Worm (Caenorhabditis elegans) whole organism, L4 larva: ENCODE results near the gene clc-9.
A peak's percentile ranks its signal among the peaks of the same experiment; 100 is the strongest.

Experiments
- F10B5.3 ChIP-seq: sonication (generic microtip); optimal IDR thresholded peaks from 2 replicates; lab custom pipeline; 2016; ENCODE audit warnings: mild to moderate bottlenecking, missing genetic modification characterization, missing compliant biosample characterization
- F49E8.2 ChIP-seq: sonication (generic microtip); optimal IDR thresholded peaks from 2 replicates; lab custom pipeline; 2016; ENCODE audit warnings: missing compliant biosample characterization, mild to moderate bottlenecking, missing genetic modification characterization, borderline replicate concordance
- T20F7.1 ChIP-seq: fragments of 200-800 bp; sonication (Bioruptor generic); optimal IDR thresholded peaks from 2 replicates; lab custom pipeline; 2018; ENCODE audit warnings: mild to moderate bottlenecking, missing genetic modification characterization, missing compliant biosample characterization
- T26A8.4 ChIP-seq: fragments of 200-800 bp; sonication (Bioruptor generic); IDR thresholded peaks from 2 replicates; pipeline ENCODE4 v1.3.6; 2022; ENCODE audit warnings: missing genetic modification characterization, missing compliant biosample characterization
- Y5F2A.4 ChIP-seq: fragments of 200-800 bp; sonication (Bioruptor generic); optimal IDR thresholded peaks from 2 replicates; lab custom pipeline; 2018; ENCODE audit warnings: mild to moderate bottlenecking, missing genetic modification characterization, missing compliant biosample characterization
- ZK337.2 ChIP-seq: fragments of 200-800 bp; sonication (Bioruptor generic); IDR thresholded peaks from 2 replicates; pipeline ENCODE4 v1.3.6; 2022; ENCODE audit warnings: missing genetic modification reagents, missing genetic modification characterization, missing compliant biosample characterization
- ZK546.5 ChIP-seq, 2 experiments: sonication (generic microtip); optimal IDR thresholded peaks; 2 replicates each; lab custom pipeline; 2017; ENCODE audit warnings: missing biosample characterization in 2 of 2, missing genetic modification characterization in 2 of 2
- aha-1 ChIP-seq: fragments of 150-350 bp; peaks from one replicate; lab custom pipeline; 2014; ENCODE audit warnings: missing biosample characterization, missing genetic modification characterization
- aly-2 ChIP-seq: sonication (generic microtip); optimal IDR thresholded peaks from 2 replicates; lab custom pipeline; 2018; ENCODE audit warnings: missing biosample characterization, missing genetic modification characterization
- arid-1 ChIP-seq: fragments of 200-800 bp; sonication (Bioruptor generic); conservative IDR thresholded peaks from 2 replicates; pipeline ENCODE4 v1.3.6; 2022; ENCODE audit warnings: missing genetic modification reagents, missing genetic modification characterization, missing compliant biosample characterization
- ceh-32 ChIP-seq: sonication (generic microtip); optimal IDR thresholded peaks from 2 replicates; lab custom pipeline; 2016; ENCODE audit warnings: mild to moderate bottlenecking, missing genetic modification characterization, missing compliant biosample characterization; ENCODE audit not compliant: poor library complexity
- ceh-62 ChIP-seq: sonication (generic microtip); optimal IDR thresholded peaks from 2 replicates; lab custom pipeline; 2017; ENCODE audit warnings: missing biosample characterization, missing genetic modification characterization
- ceh-82 ChIP-seq: sonication (generic microtip); optimal IDR thresholded peaks from 2 replicates; lab custom pipeline; 2017; ENCODE audit warnings: missing biosample characterization, missing genetic modification characterization
- cey-2 ChIP-seq: sonication (generic microtip); optimal IDR thresholded peaks from 3 replicates; lab custom pipeline; 2017; ENCODE audit warnings: missing genetic modification characterization, mild to moderate bottlenecking, missing compliant biosample characterization, antibody characterized with exemption, borderline replicate concordance; ENCODE audit not compliant: insufficient read depth
- daf-12 ChIP-seq: fragments of 150-350 bp; optimal IDR thresholded peaks from 2 replicates; lab custom pipeline; 2014; ENCODE audit warnings: missing biosample characterization, missing genetic modification reagents, missing genetic modification characterization
- dmd-9 ChIP-seq: fragments of 200-800 bp; sonication (Bioruptor generic); IDR thresholded peaks from 2 replicates; pipeline ENCODE4 v1.3.6; 2022; ENCODE audit warnings: missing genetic modification reagents, missing genetic modification characterization, missing compliant biosample characterization
- dpl-1 ChIP-seq: fragments of 150-350 bp; optimal IDR thresholded peaks from 2 replicates; lab custom pipeline; 2014; ENCODE audit warnings: missing biosample characterization, missing genetic modification reagents, missing genetic modification characterization
- duxl-1 ChIP-seq: sonication (generic microtip); optimal IDR thresholded peaks from 2 replicates; lab custom pipeline; 2016; ENCODE audit warnings: mild to moderate bottlenecking, missing genetic modification characterization, moderate library complexity, missing compliant biosample characterization; ENCODE audit not compliant: poor library complexity
- egl-27 ChIP-seq: sonication (generic microtip); optimal IDR thresholded peaks from 3 replicates; lab custom pipeline; 2017; ENCODE audit warnings: missing biosample characterization, missing genetic modification reagents, missing genetic modification characterization
- egl-43 ChIP-seq: fragments of 200-800 bp; sonication (Bioruptor generic); IDR thresholded peaks from 2 replicates; pipeline ENCODE4 v1.3.6; 2022; ENCODE audit warnings: missing genetic modification reagents, missing genetic modification characterization, missing compliant biosample characterization
- hlh-11 ChIP-seq: fragments of 200-800 bp; sonication (Bioruptor generic); optimal IDR thresholded peaks from 2 replicates; lab custom pipeline; 2018; ENCODE audit warnings: mild to moderate bottlenecking, missing genetic modification characterization, missing compliant biosample characterization
- hmg-1.1 ChIP-seq: fragments of 200-800 bp; sonication (Bioruptor generic); IDR thresholded peaks from 2 replicates; pipeline ENCODE4 v1.3.6; 2022; ENCODE audit warnings: missing genetic modification reagents, missing genetic modification characterization, missing compliant biosample characterization
- lin-13 ChIP-seq: fragments of 150-350 bp; optimal IDR thresholded peaks from 2 replicates; lab custom pipeline; 2014; ENCODE audit warnings: missing biosample characterization, missing genetic modification reagents, missing genetic modification characterization
- lin-38 ChIP-seq: fragments of 200-800 bp; sonication (Bioruptor generic); IDR thresholded peaks from 2 replicates; pipeline ENCODE4 v1.3.6; 2022; ENCODE audit warnings: missing genetic modification reagents, missing genetic modification characterization, missing compliant biosample characterization
- lir-3 ChIP-seq: sonication (generic microtip); optimal IDR thresholded peaks from 2 replicates; lab custom pipeline; 2016; ENCODE audit warnings: mild to moderate bottlenecking, missing genetic modification characterization, missing compliant biosample characterization
- madf-5 ChIP-seq, 2 experiments: fragments of 200-800 bp; sonication (Bioruptor generic); IDR thresholded peaks; 2 replicates each; pipeline ENCODE4 v1.3.6; 2022; ENCODE audit warnings: missing compliant biosample characterization in 2 of 2, missing genetic modification characterization in 2 of 2
- madf-9 ChIP-seq: fragments of 200-800 bp; sonication (Bioruptor generic); conservative IDR thresholded peaks from 2 replicates; pipeline ENCODE4 v1.3.6; 2022; ENCODE audit warnings: missing genetic modification reagents, missing genetic modification characterization, missing compliant biosample characterization
- mdl-1 ChIP-seq, 2 experiments: fragments of 150-350 bp in 1 of 2; sonication (generic microtip) in 1 of 2; optimal IDR thresholded peaks; 2 replicates each; lab custom pipeline; 2014 to 2017; ENCODE audit warnings: missing biosample characterization in 2 of 2, missing genetic modification characterization in 2 of 2
- mdt-29 ChIP-seq: fragments of 200-800 bp; sonication (Bioruptor generic); IDR thresholded peaks from 2 replicates; pipeline ENCODE4 v1.3.6; 2022; ENCODE audit warnings: missing genetic modification reagents, missing genetic modification characterization, missing compliant biosample characterization
- mep-1 ChIP-seq: fragments of 150-350 bp; sonication (generic microtip); optimal IDR thresholded peaks from 3 replicates; lab custom pipeline; 2014; ENCODE audit warnings: missing biosample characterization, missing genetic modification characterization
- nhr-102 ChIP-seq: sonication (generic microtip); optimal IDR thresholded peaks from 2 replicates; lab custom pipeline; 2016; ENCODE audit warnings: mild to moderate bottlenecking, missing genetic modification characterization, moderate library complexity, missing compliant biosample characterization
- nhr-28 ChIP-seq: fragments of 150-350 bp; optimal IDR thresholded peaks from 2 replicates; lab custom pipeline; 2014; ENCODE audit warnings: missing biosample characterization, missing genetic modification characterization
- nhr-48 ChIP-seq: sonication (generic microtip); optimal IDR thresholded peaks from 2 replicates; lab custom pipeline; 2016; ENCODE audit warnings: mild to moderate bottlenecking, missing genetic modification characterization, missing compliant biosample characterization
- php-3 ChIP-seq: fragments of 200-800 bp; sonication (Bioruptor generic); IDR thresholded peaks from 2 replicates; pipeline ENCODE4 v1.3.6; 2022; ENCODE audit warnings: missing genetic modification reagents, missing genetic modification characterization, missing compliant biosample characterization
- spr-3 ChIP-seq: fragments of 200-800 bp; sonication (Bioruptor generic); optimal IDR thresholded peaks from 2 replicates; lab custom pipeline; 2018; ENCODE audit warnings: mild to moderate bottlenecking, missing genetic modification characterization, missing compliant biosample characterization
- unc-39 ChIP-seq: sonication (generic microtip); optimal IDR thresholded peaks from 2 replicates; lab custom pipeline; 2017; ENCODE audit warnings: missing biosample characterization, missing genetic modification characterization
- unc-62 ChIP-seq, 3 experiments: fragments of 150-350 bp in 1 of 3; sonication (generic microtip); optimal IDR thresholded peaks in 2 of 3; peaks in 1 of 3; 1 replicate in 1 of 3; 2 replicates in 2 of 3; lab custom pipeline; 2014 to 2017; ENCODE audit warnings: missing biosample characterization in 3 of 3, missing genetic modification characterization in 3 of 3, missing genetic modification reagents in 3 of 3, missing genotype in 1 of 3
- zfp-3 ChIP-seq: fragments of 200-800 bp; sonication (Bioruptor generic); conservative IDR thresholded peaks from 2 replicates; pipeline ENCODE4 v1.3.6; 2022; ENCODE audit warnings: missing genetic modification reagents, missing genetic modification characterization, missing compliant biosample characterization

Gene clc-9

DNA sequence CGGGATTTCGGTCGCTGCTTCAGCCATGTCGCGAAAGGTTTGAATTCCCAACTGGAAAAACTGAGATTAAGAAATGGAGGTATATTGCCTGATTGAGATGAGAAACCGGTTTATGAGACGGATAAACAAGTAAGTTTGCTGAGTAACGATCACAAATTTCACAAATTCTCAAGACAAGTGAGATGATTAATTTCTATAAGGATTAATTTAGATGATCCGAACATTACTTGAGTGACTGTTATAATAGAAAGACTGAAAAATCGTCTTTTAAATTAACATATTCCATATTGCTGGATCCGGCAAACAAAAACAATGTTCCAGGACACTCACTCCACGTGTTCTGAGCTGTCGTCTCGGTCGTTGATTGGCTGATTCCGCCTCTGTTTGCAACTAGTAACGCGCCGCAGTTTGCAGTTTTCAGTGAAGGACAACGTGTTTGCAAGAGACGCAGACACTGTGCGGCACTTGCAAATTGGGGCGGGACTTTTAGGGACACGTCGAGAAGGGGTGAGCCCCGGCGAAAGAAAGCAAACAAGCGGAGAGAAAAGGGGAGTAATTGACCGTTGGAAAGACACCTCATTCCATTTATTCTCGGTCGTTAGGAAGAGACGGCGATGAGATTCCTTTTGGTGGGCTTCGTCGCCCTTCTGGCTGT lies 6.2 kb downstream of the clc-9 start, which contains the start of the genes imp-2 and enpl-1 (continued):
- TF ChIP-seq nhr-102 (tag; lab: Kevin White, UChicago) (peak; percentile 82), spr-3 (GFP tag; lab: Kevin White, UChicago) (peak; percentile 11), dmd-9 (GFP tag; lab: Robert Waterston, UW) (peak; percentile 55; the same call in 1 of the 2 replicates), madf-5 (GFP tag; IDR thresholded peaks at IDR 0.05; lab: Robert Waterston, UW) (no peak), mep-1 (tag; lab: Kevin White, UChicago) (peak; percentile 96), ceh-62 (tag; lab: Kevin White, UChicago) (no peak), T26A8.4 (GFP tag; lab: Robert Waterston, UW) (peak; percentile 89), arid-1 (GFP tag; lab: Robert Waterston, UW) (peak; percentile 71), mdl-1 (tag; optimal IDR thresholded peaks at IDR 0.05; lab: Kevin White, UChicago) (peak; percentile 71 to 98), duxl-1 (tag; lab: Kevin White, UChicago) (peak; percentile 53), aly-2 (tag; lab: Kevin White, UChicago) (no peak), madf-9 (0 out of 2 replicates have a peak, but pooled peaks have one; percentile 9), egl-43 (GFP tag; lab: Robert Waterston, UW) (peak; percentile 86), mdt-29 (GFP tag; lab: Robert Waterston, UW) (peak; percentile 60; the same call in 1 of the 2 replicates), hmg-1.1 (GFP tag; lab: Robert Waterston, UW) (peak; percentile 91), nhr-48 (tag; lab: Kevin White, UChicago) (peak; percentile 62), T20F7.1 (GFP tag; lab: Kevin White, UChicago) (peak; percentile 85), unc-62 (GFP tag; optimal IDR thresholded peaks at IDR 0.05 in 1 of 2; lab: Kevin White, UChicago) (peak in 1 of 2 experiments; percentile 96), unc-62 (tag; optimal IDR thresholded peaks at IDR 0.05; lab: Kevin White, UChicago) (no peak), ZK546.5 (tag; optimal IDR thresholded peaks at IDR 0.05; lab: Kevin White, UChicago) (peak in 1 of 2 experiments; percentile 44), daf-12 (tag; lab: Kevin White, UChicago) (no peak), F10B5.3 (tag; lab: Kevin White, UChicago) (peak; percentile 69), cey-2 (tag; lab: Kevin White, UChicago) (no peak), ceh-32 (tag; lab: Kevin White, UChicago) (no peak), ceh-82 (no peak), F49E8.2 (tag; lab: Kevin White, UChicago) (no peak), hlh-11 (peak; percentile 96), aha-1 (tag; lab: Kevin White, UChicago) (peak; percentile 87), dpl-1 (GFP tag; lab: Kevin White, UChicago) (peak; percentile 78), lir-3 (peak; percentile 2), unc-39 (tag; lab: Kevin White, UChicago) (no peak), zfp-3 (GFP tag; lab: Robert Waterston, UW) (0 out of 2 replicates have a peak, but pooled peaks have one; percentile 13), egl-27 (tag; lab: Kevin White, UChicago) (no peak), ZK337.2 (GFP tag; lab: Robert Waterston, UW) (no peak), Y5F2A.4 (GFP tag; lab: Kevin White, UChicago) (no peak), php-3 (GFP tag; lab: Robert Waterston, UW) (peak; percentile 69; the same call in 1 of the 2 replicates)

DNA sequence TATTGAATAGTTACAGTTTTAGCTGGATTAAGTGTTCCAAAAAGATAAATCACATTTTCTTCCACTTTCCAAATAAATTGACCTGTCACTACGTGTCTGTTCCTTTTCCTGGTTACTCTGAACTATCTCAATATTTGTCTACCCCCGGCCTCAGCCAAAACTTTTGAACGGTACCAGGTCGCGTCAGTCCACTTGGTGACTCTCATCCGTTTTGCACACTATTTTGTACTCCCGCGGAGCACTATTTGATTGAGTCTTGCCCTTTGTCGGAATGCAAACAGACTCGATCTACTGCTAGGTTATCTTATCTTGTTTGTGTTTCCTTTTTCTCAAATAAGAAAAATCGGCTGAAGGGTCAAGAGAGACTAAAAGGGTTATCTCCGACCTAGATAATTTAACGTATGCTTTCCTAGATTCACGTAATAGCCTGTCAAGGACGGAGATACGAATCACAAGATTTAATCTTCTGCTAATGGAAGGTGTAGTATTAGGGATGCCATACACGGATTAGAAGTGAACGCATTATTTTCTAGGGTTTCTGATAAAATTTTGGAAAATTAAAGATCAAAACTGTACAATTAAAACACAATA lies 7.3 kb downstream of the clc-9 start:
- no peak for TF ChIP-seq lin-38 (GFP tag; lab: Robert Waterston, UW)
- TF ChIP-seq nhr-28 (tag; lab: Kevin White, UChicago): peak; percentile 17
- no peak for TF ChIP-seq lin-13 (GFP tag; lab: Kevin White, UChicago)
- no peak for TF ChIP-seq F49E8.2 (tag; lab: Kevin White, UChicago)
